Fruit fly (Drosophila melanogaster): ENCODE results near the gene Fum3.

The Fum3 gene

DNA sequence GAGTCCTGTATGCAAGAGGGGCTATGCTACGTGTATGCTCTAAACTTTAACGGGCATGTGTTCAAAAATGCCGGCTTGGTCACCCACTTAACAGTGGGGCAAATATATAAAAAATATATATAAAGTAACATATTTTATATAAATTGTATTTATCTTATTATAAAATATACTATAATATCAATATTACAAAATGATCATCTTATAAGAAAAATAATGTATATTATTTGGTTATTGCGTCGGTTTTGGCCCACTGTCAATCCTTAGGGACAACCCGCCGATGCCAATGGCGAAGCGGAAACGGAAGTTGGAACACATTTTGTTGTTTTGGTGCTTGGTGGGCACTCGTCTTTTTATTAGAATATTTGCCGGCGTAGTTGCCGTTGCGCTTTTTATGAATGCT is 15.1 kb downstream of the Fum3 start:
- TF ChIP-seq h (optimal IDR thresholded peaks at IDR 0.05) (no peak), Sin3A (optimal IDR thresholded peaks at IDR 0.05) (no peak), Myc (optimal IDR thresholded peaks at IDR 0.05) (no peak), insv (optimal IDR thresholded peaks at IDR 0.05) (no peak), ttk (optimal IDR thresholded peaks at IDR 0.05) (no peak), psq (optimal IDR thresholded peaks at IDR 0.05) (no peak)

DNA sequence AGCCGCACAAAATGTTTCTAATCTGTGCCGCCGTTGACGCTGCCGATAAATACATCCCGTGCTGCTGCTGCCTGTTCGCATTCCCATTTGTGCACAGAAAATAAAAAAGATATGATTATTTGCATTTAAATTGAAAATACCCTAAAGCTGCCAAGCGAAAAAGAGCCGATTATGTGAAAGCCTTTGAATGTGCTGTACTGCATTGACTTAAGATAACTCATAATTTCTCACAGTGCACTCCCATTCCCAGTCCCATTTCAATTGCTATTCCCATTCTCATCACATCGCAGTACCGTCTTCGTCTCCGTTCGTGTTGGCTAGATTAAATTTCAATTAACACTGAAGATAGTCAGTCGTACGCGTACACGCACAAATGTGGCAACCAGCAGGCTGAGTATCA is 16.7 kb downstream of the Fum3 start:
- TF ChIP-seq ttk (optimal IDR thresholded peaks at IDR 0.05) (no peak), psq (optimal IDR thresholded peaks at IDR 0.05) (no peak), Myc (optimal IDR thresholded peaks at IDR 0.05) (no peak), Sin3A (optimal IDR thresholded peaks at IDR 0.05) (no peak), h (optimal IDR thresholded peaks at IDR 0.05) (no peak), insv (optimal IDR thresholded peaks at IDR 0.05) (no peak)

DNA sequence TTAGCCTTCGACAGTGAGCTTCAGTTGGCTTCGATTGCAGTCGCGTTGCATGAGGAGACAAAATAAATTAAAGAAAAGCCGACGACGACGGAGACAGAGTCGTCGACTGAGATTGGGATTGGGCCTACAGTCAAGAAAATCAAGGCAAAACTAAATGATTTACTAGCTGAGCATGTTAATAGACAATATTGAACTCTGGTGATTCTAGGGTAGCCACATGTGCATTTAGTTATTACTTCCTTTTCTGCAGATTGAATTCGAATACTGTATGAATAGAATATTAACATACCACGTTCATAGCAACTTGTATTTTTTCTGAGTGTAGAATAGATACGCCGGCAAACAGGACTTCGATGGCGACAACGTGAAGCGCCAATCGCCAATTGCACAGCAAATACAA is 17.3 kb downstream of the Fum3 start:
- TF ChIP-seq psq (optimal IDR thresholded peaks at IDR 0.05) (no peak), Sin3A (optimal IDR thresholded peaks at IDR 0.05) (no peak), Myc (optimal IDR thresholded peaks at IDR 0.05) (no peak), insv (optimal IDR thresholded peaks at IDR 0.05) (no peak), ttk (optimal IDR thresholded peaks at IDR 0.05) (no peak), h (optimal IDR thresholded peaks at IDR 0.05) (no peak)

DNA sequence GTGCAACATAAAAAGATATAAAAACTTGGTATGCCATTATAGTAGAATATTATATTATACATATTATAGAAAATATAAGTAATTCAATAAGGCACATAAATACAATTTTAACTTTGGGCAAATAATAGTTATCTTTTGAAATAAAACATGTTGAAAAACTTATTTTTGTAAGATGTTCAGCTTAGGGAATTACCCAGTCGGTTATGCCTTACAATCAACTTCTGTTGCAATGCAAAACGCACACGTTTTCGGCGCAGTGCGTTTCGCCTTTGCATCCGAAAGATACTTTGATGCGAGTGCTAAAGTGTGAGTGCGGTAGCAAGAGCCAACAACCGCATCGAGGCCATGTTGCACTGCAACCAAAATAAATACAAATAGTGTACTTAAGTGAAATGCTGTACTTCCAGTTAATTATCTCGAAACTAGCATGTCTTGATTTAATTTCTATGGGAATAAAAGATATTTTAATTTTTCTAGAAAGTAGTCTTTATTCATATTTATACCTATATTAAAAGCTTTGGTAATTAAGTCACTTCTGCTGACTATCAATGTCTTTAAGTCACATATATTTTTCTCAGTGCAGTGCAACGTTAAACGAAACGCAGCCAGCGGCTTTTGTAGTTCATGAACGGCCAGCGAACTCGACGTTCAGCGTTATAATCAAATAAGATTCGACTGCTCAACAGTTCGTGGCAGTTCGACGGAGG is 18.5 kb downstream of the Fum3 start:
- no peak for TF ChIP-seq Sin3A (optimal IDR thresholded peaks at IDR 0.05)

DNA sequence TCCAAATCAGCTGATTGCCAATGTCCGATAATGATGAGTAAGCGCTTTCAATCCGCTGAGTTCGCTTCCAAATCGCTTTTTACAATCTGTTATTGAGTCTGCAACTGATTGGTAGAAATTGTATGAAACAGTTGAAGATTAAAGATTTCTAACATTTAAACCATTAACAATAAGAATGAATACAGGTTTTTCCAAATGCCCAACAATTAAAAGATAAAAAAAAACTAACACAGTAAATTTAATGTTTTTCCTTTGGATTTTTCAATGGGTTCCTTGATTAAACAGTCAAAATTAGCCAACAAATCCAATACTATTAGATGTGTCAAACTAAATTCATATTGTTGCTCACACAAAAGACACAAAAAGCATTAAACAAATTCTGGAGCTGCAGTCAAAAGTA is 20.8 kb downstream of the Fum3 start, which contains the start of gene CG7557:
CG7557 (plus strand) TSS at position 301 of the 400 bp plus-strand sequence.
- TF ChIP-seq Myc (optimal IDR thresholded peaks at IDR 0.05) (no peak), Sin3A (optimal IDR thresholded peaks at IDR 0.05) (no peak), psq (optimal IDR thresholded peaks at IDR 0.05) (no peak), insv (optimal IDR thresholded peaks at IDR 0.05) (no peak), ttk (optimal IDR thresholded peaks at IDR 0.05) (no peak), h (optimal IDR thresholded peaks at IDR 0.05) (no peak)

DNA sequence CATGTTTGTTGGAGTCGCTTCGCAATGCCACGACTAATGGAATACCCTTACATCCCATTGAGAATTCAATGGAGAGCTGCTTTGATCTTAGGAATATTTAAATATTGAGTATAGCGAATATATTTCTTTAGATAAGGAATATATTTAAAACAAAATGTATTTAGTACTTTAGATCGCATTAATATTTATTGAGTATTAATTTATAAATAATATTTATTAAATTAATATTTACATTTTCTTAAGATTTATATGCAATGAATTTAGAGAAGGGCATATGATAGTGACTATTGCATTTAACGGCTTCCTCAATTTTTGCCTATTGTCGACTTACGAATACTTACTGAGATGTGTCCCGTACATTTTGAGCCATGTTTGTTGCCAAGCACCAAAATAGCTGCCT is 21.5 kb downstream of the Fum3 start:
- no peak for TF ChIP-seq Sin3A (optimal IDR thresholded peaks at IDR 0.05)
- TF ChIP-seq Myc (optimal IDR thresholded peaks at IDR 0.05): no peak
- no peak for TF ChIP-seq insv (optimal IDR thresholded peaks at IDR 0.05)
- TF ChIP-seq ttk (optimal IDR thresholded peaks at IDR 0.05): no peak
- no peak for TF ChIP-seq psq (optimal IDR thresholded peaks at IDR 0.05)
- TF ChIP-seq h (optimal IDR thresholded peaks at IDR 0.05): no peak

DNA sequence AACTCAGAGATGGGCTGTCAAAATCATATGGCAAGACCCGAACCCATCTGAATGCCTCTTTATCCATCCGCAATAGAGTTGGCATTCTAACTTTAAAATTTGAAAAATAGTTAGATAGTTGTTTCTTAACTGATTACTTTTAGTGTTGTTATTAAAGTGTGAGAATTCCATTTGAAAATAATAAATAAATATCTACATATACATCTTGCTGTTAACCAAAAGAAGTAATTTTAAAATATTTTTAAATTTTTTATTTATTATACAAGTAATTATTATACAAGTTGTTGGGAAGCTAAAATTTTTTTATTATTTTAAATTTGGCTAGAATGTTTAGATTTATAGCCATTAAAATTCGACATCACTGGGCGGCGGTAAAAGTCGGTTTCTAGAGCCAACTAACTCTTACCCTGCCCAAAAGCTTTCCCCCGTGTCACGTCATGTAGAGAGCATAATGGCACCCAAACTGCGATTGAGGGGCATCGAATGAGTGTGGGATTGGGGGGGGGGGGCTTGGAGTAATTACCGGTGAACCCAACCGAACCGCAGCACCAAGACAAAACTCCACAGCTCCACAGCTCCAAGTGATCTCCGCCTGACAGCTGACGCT is 22.1 kb downstream of the Fum3 start:
- TF ChIP-seq insv (optimal IDR thresholded peaks at IDR 0.05): no peak
- TF ChIP-seq psq (optimal IDR thresholded peaks at IDR 0.05): no peak
- TF ChIP-seq ttk (optimal IDR thresholded peaks at IDR 0.05): no peak
- no peak for TF ChIP-seq Sin3A (optimal IDR thresholded peaks at IDR 0.05)
- TF ChIP-seq h (optimal IDR thresholded peaks at IDR 0.05): no peak
- no peak for TF ChIP-seq Myc (optimal IDR thresholded peaks at IDR 0.05)

DNA sequence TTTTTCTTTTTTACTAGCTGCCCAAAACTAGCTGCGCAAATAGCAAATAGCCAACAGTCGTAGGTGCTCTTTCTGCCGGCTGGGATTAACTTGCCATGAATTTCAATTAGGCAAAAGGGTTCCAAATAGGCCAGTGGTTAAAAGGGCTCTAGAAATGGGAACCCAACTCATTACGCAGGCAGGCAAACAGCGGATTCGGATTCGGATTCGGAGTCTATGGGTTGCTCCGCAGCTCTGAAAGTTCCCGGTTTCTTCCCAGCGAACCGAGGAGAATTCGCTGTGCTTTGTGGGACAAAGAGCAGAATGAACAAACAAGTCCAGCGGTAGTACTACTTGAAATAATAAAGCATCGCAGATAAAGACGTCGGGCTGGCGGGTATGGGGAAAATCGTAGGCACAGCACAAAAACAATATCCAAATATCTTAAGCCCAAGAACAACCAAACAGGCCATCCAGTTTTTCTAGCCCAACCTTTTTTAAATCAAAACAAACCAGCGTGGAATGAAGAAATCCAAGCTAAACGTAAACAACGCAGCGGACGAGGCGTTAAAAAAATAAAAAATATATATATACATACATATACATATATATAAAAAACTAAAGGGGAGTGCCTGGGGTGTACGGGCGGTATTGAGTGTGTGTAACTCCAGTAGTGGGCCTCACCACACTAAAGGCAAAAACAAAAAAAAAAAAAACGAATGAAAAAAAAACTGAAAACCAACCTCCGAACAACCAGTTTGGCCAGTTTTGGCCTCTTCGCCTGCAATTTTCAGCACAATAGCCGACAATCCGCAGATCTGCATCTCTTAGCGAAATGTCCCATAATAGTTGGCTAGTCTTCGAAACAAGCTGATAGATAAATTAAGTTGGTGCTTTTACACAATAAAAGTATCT is 23.5 kb downstream of the Fum3 start:
- no peak for TF ChIP-seq h (optimal IDR thresholded peaks at IDR 0.05)

DNA sequence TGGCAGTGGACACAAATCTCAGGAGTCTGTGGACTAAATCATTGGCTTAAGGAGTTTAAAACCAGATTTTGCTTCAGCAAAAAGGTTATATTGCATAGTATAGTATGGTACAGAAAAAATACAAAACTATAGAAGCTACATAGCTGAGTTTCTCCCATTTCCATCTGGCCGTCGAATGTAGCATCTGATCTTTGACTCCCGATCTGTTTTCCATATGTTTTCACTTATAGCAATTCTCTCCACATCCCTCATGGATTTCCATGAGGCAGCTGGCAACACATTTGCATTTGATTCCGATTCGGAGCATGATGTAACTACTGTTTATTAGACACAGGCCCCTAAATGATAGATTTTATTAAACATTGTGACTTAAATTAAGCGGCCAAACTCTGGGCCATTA is 24.9 kb downstream of the Fum3 start:
- TF ChIP-seq insv (optimal IDR thresholded peaks at IDR 0.05) (no peak), ttk (optimal IDR thresholded peaks at IDR 0.05) (no peak), Sin3A (optimal IDR thresholded peaks at IDR 0.05) (no peak), psq (optimal IDR thresholded peaks at IDR 0.05) (no peak), Myc (optimal IDR thresholded peaks at IDR 0.05) (no peak), h (optimal IDR thresholded peaks at IDR 0.05) (no peak)

DNA sequence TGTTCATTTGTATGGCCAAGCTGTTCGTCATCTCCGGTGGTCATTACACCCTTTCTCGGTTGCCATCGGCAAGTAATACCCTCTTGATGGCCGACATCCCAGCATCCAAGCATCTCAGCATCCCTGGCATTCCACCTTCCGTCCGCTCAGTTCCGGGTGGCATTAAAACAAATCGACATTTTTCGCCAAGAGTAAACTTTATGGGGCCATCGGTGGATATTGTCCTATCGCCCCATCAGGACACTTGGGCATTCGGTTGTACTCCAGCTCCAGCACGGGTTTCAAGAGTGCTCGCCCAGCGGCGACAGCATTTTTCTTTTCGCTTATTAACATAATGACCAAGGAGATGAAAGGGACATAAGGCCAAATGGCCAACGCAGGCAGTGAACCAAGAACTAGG is 25.4 kb downstream of the Fum3 start:
- TF ChIP-seq ttk (optimal IDR thresholded peaks at IDR 0.05) (no peak), psq (optimal IDR thresholded peaks at IDR 0.05) (no peak), h (optimal IDR thresholded peaks at IDR 0.05) (no peak), Myc (optimal IDR thresholded peaks at IDR 0.05) (no peak), Sin3A (optimal IDR thresholded peaks at IDR 0.05) (no peak), insv (optimal IDR thresholded peaks at IDR 0.05) (no peak)

DNA sequence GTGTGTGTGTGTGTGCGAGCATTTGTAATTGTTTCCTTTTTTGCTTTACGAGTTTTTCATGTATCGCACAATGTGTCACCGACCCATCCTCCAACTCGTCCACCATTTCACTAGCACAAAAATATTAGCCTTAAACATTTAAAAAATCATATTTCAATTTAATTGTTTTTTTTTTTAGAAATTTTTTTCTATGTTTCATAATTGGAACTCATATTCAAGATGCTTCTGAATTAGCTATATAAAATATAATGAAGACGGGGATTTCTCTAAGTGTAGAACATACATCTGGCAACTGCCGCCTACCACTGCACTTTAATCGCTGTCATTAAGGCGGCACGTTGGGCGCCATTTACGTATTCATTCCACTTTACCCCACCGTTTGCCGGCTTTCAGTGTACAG is 26.1 kb downstream of the Fum3 start:
- no peak for TF ChIP-seq insv (optimal IDR thresholded peaks at IDR 0.05)

DNA sequence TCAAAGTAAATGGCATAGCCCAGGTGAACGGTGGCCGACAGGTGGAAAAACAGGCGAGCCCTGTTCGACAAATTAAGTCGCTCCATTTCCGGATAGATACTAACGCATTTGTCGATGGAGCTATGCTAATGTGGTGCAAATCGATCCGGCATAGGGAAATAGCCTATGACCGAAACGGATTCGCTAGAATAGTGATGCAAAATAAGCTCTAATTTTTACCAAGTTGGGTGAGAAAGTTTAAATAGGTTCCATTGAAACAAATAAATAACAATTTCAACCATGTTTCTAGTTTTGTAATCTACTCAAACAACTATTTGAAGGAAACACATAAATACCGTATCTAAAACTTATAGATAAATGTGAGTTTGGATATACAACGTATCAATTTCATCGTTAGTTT is 30.3 kb downstream of the Fum3 start, which contains the start of gene CG6149:
CG6149 (minus strand) TSS at position 101 of the 400 bp plus-strand sequence.
- TF ChIP-seq Sin3A (optimal IDR thresholded peaks at IDR 0.05) (no peak), Myc (optimal IDR thresholded peaks at IDR 0.05) (no peak), ttk (optimal IDR thresholded peaks at IDR 0.05) (no peak), psq (optimal IDR thresholded peaks at IDR 0.05) (no peak), insv (optimal IDR thresholded peaks at IDR 0.05) (no peak), h (optimal IDR thresholded peaks at IDR 0.05) (no peak)
